Worm (Caenorhabditis elegans): ENCODE data around the gene str-16.

The str-16 gene

ce11 chrV:3193091-3193608, 43.5 kb upstream of the str-16 start, which contains the start of the genes Y73C8B.3 and Y73C8B.9 (continued):
- TF ChIP-seq nhr-237 (tag; optimal IDR thresholded peaks at IDR 0.05), result no peak
- no peak for TF ChIP-seq rbr-2 (tag; optimal IDR thresholded peaks at IDR 0.05)
- TF ChIP-seq T26A8.4 (GFP tag; IDR thresholded peaks at IDR 0.05), result no peak; the same call in 1 of the 2 replicates
- peak; percentile 40; the same call in 1 of the 2 replicates for TF ChIP-seq ceh-20 (GFP tag; IDR thresholded peaks at IDR 0.05)
- TF ChIP-seq snpc-1.2 (GFP tag; IDR thresholded peaks at IDR 0.05), result no peak
- no peak for TF ChIP-seq vab-7 (GFP tag; IDR thresholded peaks at IDR 0.05)
- TF ChIP-seq hmg-1.1 (GFP tag; IDR thresholded peaks at IDR 0.05), result peak; percentile 63; the same call in 1 of the 2 replicates
- peak; percentile 100 for TF ChIP-seq nhr-28 (tag; optimal IDR thresholded peaks at IDR 0.05)
- no peak for TF ChIP-seq zip-11 (GFP tag; IDR thresholded peaks at IDR 0.05)
- no peak for TF ChIP-seq ceh-44 (GFP tag; IDR thresholded peaks at IDR 0.05)
- TF ChIP-seq attf-4 (tag; optimal IDR thresholded peaks at IDR 0.05), result no peak
- TF ChIP-seq duxl-1 (tag; optimal IDR thresholded peaks at IDR 0.05; ENCODE audit: poor library complexity), result peak; percentile 36
- TF ChIP-seq mep-1 (tag; optimal IDR thresholded peaks at IDR 0.05), result peak; percentile 1
- no peak for TF ChIP-seq lir-3 (tag; optimal IDR thresholded peaks at IDR 0.05)
- TF ChIP-seq ztf-7 (tag; optimal IDR thresholded peaks at IDR 0.05), result no peak
- no peak for TF ChIP-seq spr-1 (tag; optimal IDR thresholded peaks at IDR 0.05)
- TF ChIP-seq saeg-2 (GFP tag; IDR thresholded peaks at IDR 0.05), result no peak
- no peak for TF ChIP-seq mxl-2 (GFP tag; conservative IDR thresholded peaks at IDR 0.05)
- TF ChIP-seq pqm-1 (tag; optimal IDR thresholded peaks at IDR 0.05), result no peak
- peak; percentile 9 for TF ChIP-seq nhr-102 (tag; optimal IDR thresholded peaks at IDR 0.05)
- no peak for TF ChIP-seq unc-39 (tag; optimal IDR thresholded peaks at IDR 0.05)
- no peak for TF ChIP-seq ceh-62 (tag; optimal IDR thresholded peaks at IDR 0.05)

ce11 chrV:3194952-3195450, 41.7 kb upstream of the str-16 start, which contains the start of gene Y73C8B.2:
Gene Y73C8B.2, minus strand, starts transcription at chrV:3195002.
- no peak for TF ChIP-seq R02D3.7 (tag; optimal IDR thresholded peaks at IDR 0.05)
- peak; percentile 59 for TF ChIP-seq mep-1 (tag; optimal IDR thresholded peaks at IDR 0.05)
- TF ChIP-seq F44E2.7 (GFP tag; IDR thresholded peaks at IDR 0.05), result no peak
- peak in 1 of 2 experiments; percentile 85 for TF ChIP-seq unc-62 (GFP tag; optimal IDR thresholded peaks at IDR 0.05 in 1 of 2)
- TF ChIP-seq unc-62 (tag; optimal IDR thresholded peaks at IDR 0.05), result no peak
- no peak for TF ChIP-seq F37D6.2 (tag; optimal IDR thresholded peaks at IDR 0.05)
- peak; percentile 38 for TF ChIP-seq nhr-28 (tag; optimal IDR thresholded peaks at IDR 0.05)
- TF ChIP-seq daf-16 (GFP tag; optimal IDR thresholded peaks at IDR 0.05), result no peak
- TF ChIP-seq daf-16 (tag; optimal IDR thresholded peaks at IDR 0.05), result peak; percentile 13
- TF ChIP-seq hlh-11 (tag; optimal IDR thresholded peaks at IDR 0.05), result peak; percentile 0
- TF ChIP-seq nhr-102 (tag; optimal IDR thresholded peaks at IDR 0.05), result peak; percentile 34
- TF ChIP-seq pqm-1 (tag; optimal IDR thresholded peaks at IDR 0.05), result peak; percentile 14
- TF ChIP-seq Y48G9A.11 (GFP tag; IDR thresholded peaks at IDR 0.05), result no peak
- TF ChIP-seq aha-1 (tag), result peak; percentile 92
- no peak for TF ChIP-seq pha-4 (GFP tag; IDR thresholded peaks at IDR 0.05)
- peak; percentile 94 for TF ChIP-seq pha-4 (tag; optimal IDR thresholded peaks at IDR 0.05)
- no peak for TF ChIP-seq spr-1 (tag; optimal IDR thresholded peaks at IDR 0.05)
- peak; percentile 81 for TF ChIP-seq lin-38 (GFP tag; IDR thresholded peaks at IDR 0.05)
- peak; percentile 15 for TF ChIP-seq rbr-2 (tag; optimal IDR thresholded peaks at IDR 0.05)
- TF ChIP-seq dve-1 (tag; optimal IDR thresholded peaks at IDR 0.05; ENCODE audit: insufficient read depth), result peak; percentile 35
- TF ChIP-seq nhr-77 (tag; optimal IDR thresholded peaks at IDR 0.05), result peak; percentile 7
- TF ChIP-seq lsy-2 (tag; optimal IDR thresholded peaks at IDR 0.05), result peak in 1 of 2 experiments; percentile 58
- peak; percentile 83 for TF ChIP-seq nhr-6 (tag; optimal IDR thresholded peaks at IDR 0.05)
- peak; percentile 36; the same call in 1 of the 2 replicates for TF ChIP-seq hmg-1.1 (GFP tag; IDR thresholded peaks at IDR 0.05)

- no peak for TF ChIP-seq snpc-1.2 (GFP tag; IDR thresholded peaks at IDR 0.05)
- TF ChIP-seq unc-130 (GFP tag; optimal IDR thresholded peaks at IDR 0.05), result no peak
- TF ChIP-seq nhr-25 (tag; optimal IDR thresholded peaks at IDR 0.05; ENCODE audit: borderline replicate concordance, insufficient read depth), result no peak
- TF ChIP-seq F10B5.3 (tag; optimal IDR thresholded peaks at IDR 0.05), result no peak
- no peak for TF ChIP-seq F49E8.2 (tag; optimal IDR thresholded peaks at IDR 0.05; ENCODE audit: borderline replicate concordance)
- no peak for TF ChIP-seq fos-1 (tag; optimal IDR thresholded peaks at IDR 0.05)
Observed at ce11 chrV:3195814-3196213, 40.9 kb upstream of the str-16 start.

Measured in whole organism, L4 larva.